Worm (Caenorhabditis elegans): Measurements from ENCODE around the gene F33G12.7.

DNA sequence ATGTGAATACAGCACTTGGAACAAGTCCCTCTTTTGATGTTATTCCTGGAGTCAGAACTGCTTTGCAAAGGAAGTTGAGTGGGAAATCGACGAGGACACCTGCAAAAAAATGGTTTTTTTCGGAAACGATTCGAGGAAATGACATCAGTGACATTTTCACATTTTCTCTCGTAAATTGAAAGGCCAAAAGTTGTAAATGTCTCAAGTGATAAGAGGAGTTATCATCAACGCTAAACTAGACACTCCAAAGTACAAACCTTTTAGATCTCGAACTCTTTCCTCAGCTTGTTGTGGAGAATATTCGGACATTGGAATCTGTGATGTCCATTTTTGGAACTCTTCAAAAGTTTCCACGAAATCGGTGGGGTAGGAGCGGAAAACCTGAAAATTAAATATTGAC is 43.7 kb upstream of the F33G12.7 start:
- TF ChIP-seq hlh-12 (tag; optimal IDR thresholded peaks at IDR 0.05) (no peak), ama-1 (optimal IDR thresholded peaks at IDR 0.05) (no peak), ama-1 (GFP tag; optimal IDR thresholded peaks at IDR 0.05) (no peak), ceh-40 (GFP tag; IDR thresholded peaks at IDR 0.05) (no peak), F52B5.7 (tag; optimal IDR thresholded peaks at IDR 0.05) (no peak)

Data from whole organism, young adult.